Fruit fly (Drosophila melanogaster) whole organism: ENCODE data around the gene UK114.

Experiments
- Dll ChIP-seq: fragments of >200 bp; optimal IDR thresholded peaks from 2 replicates; lab custom pipeline; 2017
- EcR ChIP-seq, 2 experiments: fragments of >200 bp; optimal IDR thresholded peaks; 2 replicates each; lab custom pipeline; 2017; ENCODE audit warnings: missing biosample characterization in 2 of 2, missing genetic modification characterization in 2 of 2, missing genetic modification reagents in 2 of 2
- pan ChIP-seq: fragments of >200 bp; optimal IDR thresholded peaks from 2 replicates; lab custom pipeline; 2017
- psq ChIP-seq: fragments of >200 bp; optimal IDR thresholded peaks from 2 replicates; lab custom pipeline; 2017

DNA sequence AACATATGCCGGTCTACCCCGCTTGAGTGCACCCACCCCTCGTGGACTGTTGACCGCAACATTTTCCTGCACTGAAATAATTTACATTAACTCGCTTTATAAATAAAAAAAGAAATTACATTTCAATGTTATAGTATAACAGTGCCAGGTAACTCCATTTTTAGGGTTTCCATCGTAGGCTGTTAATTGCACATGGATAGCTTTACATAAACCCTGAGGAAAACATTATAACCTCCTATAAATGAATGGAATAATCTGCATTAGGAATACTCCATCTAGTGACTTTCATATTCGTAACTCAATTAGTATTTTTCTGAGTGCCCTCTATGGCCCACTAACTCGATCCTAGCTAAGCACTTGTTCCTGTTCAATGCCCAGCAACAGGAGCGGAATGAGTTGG lies 44.3 kb upstream of the UK114 start:
- TF ChIP-seq Dll (lab: Kevin White, UChicago): no peak
- TF ChIP-seq EcR (GFP tag; optimal IDR thresholded peaks at IDR 0.05; lab: Kevin White, UChicago): no peak
- TF ChIP-seq pan (lab: Kevin White, UChicago): no peak
- TF ChIP-seq psq (lab: Kevin White, UChicago): no peak
